Fruit fly (Drosophila melanogaster) whole organism, embryonic: ENCODE measurements around the gene CG32236.

Experiments
- CG14014 ChIP-seq: fragments of 200-800 bp; sonication (Bioruptor generic); IDR thresholded peaks from 2 replicates; pipeline ENCODE4 v1.3.6; 2022; ENCODE audit warnings: missing biosample characterization, missing genetic modification characterization
- CG14710 ChIP-seq: fragments of 200-800 bp; sonication (Bioruptor generic); optimal IDR thresholded peaks from 3 replicates; lab custom pipeline; 2019; ENCODE audit warnings: missing biosample characterization, mild to moderate bottlenecking, missing genetic modification characterization, moderate library complexity
- CG1792 ChIP-seq: fragments of 200-800 bp; sonication (Bioruptor generic); optimal IDR thresholded peaks from 2 replicates; lab custom pipeline; 2016; ENCODE audit warnings: missing biosample characterization, missing genetic modification characterization
- CG18011 ChIP-seq: fragments of 200-800 bp; sonication (Bioruptor generic); optimal IDR thresholded peaks from 2 replicates; lab custom pipeline; 2017; ENCODE audit warnings: missing biosample characterization, missing genetic modification characterization, mild to moderate bottlenecking, moderate library complexity, missing genotype
- Ets65A ChIP-seq: fragments of 200-800 bp; sonication (Bioruptor generic); peaks from one replicate; lab custom pipeline; 2016; ENCODE audit warnings: missing biosample characterization, missing genetic modification characterization
- HLH4C ChIP-seq: fragments of 200-800 bp; sonication (Bioruptor generic); IDR thresholded peaks from 3 replicates; pipeline ENCODE4 v1.3.6; 2022; ENCODE audit warnings: missing biosample characterization, missing genetic modification characterization; ENCODE audit not compliant: partially characterized antibody
- Hr39 ChIP-seq: fragments of >200 bp; optimal IDR thresholded peaks from 2 replicates; lab custom pipeline; 2017
- Hsf ChIP-seq: fragments of 200-800 bp; sonication (Bioruptor generic); optimal IDR thresholded peaks from 3 replicates; lab custom pipeline; 2016; ENCODE audit warnings: missing biosample characterization, missing genetic modification characterization
- chm ChIP-seq: fragments of 200-800 bp; sonication (Bioruptor generic); IDR thresholded peaks from 2 replicates; pipeline ENCODE4 v1.3.6; 2022; ENCODE audit warnings: missing biosample characterization, missing genetic modification characterization
- ken ChIP-seq: fragments of 200-800 bp; sonication (Bioruptor generic); IDR thresholded peaks from 3 replicates; pipeline ENCODE4 v1.3.6; 2022; ENCODE audit warnings: missing biosample characterization, missing genetic modification characterization
- nau ChIP-seq: fragments of 200-800 bp; sonication (Bioruptor generic); optimal IDR thresholded peaks from 3 replicates; lab custom pipeline; 2017; ENCODE audit warnings: missing biosample characterization, mild to moderate bottlenecking, missing genetic modification characterization, missing genetic modification reagents
- pb ChIP-seq: fragments of 200-800 bp; sonication (Bioruptor generic); optimal IDR thresholded peaks from 3 replicates; lab custom pipeline; 2016; ENCODE audit warnings: missing biosample characterization, missing genetic modification characterization
- pfk ChIP-seq: fragments of 200-800 bp; sonication (Bioruptor generic); optimal IDR thresholded peaks from 2 replicates; lab custom pipeline; 2018; ENCODE audit warnings: missing biosample characterization, mild to moderate bottlenecking, missing genetic modification characterization, moderate library complexity
- zen2 ChIP-seq: fragments of 200-800 bp; sonication (Bioruptor generic); IDR thresholded peaks from 3 replicates; pipeline ENCODE4 v1.3.6; 2022; ENCODE audit warnings: missing biosample characterization, missing genetic modification characterization; ENCODE audit not compliant: partially characterized antibody

DNA sequence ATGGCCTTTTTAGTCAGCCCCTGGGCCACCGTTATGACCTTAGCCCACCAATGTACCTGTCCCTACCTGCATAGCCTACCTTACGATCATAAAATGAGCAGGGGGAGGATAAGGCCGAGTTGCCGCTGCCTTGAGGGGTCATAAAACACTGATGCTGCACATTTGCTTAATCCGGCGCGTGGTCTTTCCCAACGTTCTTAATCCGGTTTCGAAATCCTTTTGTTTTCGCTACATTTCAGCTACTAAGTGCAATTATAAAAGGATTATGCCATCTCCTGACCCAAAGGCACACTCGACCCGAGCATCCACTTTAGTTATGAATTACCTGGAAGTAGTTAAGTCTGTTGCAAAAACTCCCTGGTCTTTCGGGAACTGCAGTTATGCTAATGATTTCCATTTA is 29.2 kb upstream of the CG32236 start:
- TF ChIP-seq ken: no peak
- TF ChIP-seq Hr39 (lab: Kevin White, UChicago): no peak
- no peak for TF ChIP-seq Hsf
- no peak for TF ChIP-seq Ets65A (GFP tag; lab: Kevin White, UChicago)
- no peak for TF ChIP-seq CG14710 (tag; lab: Kevin White, UChicago)
- TF ChIP-seq CG14014 (GFP tag; lab: Robert Waterston, UW): no peak
- TF ChIP-seq nau (GFP tag; lab: Kevin White, UChicago): no peak
- no peak for TF ChIP-seq CG18011 (GFP tag; lab: Kevin White, UChicago)
- no peak for TF ChIP-seq CG1792 (GFP tag; lab: Kevin White, UChicago)
- no peak for TF ChIP-seq chm (GFP tag; lab: Robert Waterston, UW)
- TF ChIP-seq pb (GFP tag; lab: Kevin White, UChicago): no peak
- TF ChIP-seq HLH4C (GFP tag; lab: Robert Waterston, UW): no peak
- no peak for TF ChIP-seq pfk (GFP tag; lab: Kevin White, UChicago)
- no peak for TF ChIP-seq zen2 (GFP tag; lab: Robert Waterston, UW)
